Fruit fly (Drosophila melanogaster): ENCODE data around the gene Apc.
A peak's percentile ranks its signal among the peaks of the same experiment; 100 is the strongest.

Gene Apc

DNA sequence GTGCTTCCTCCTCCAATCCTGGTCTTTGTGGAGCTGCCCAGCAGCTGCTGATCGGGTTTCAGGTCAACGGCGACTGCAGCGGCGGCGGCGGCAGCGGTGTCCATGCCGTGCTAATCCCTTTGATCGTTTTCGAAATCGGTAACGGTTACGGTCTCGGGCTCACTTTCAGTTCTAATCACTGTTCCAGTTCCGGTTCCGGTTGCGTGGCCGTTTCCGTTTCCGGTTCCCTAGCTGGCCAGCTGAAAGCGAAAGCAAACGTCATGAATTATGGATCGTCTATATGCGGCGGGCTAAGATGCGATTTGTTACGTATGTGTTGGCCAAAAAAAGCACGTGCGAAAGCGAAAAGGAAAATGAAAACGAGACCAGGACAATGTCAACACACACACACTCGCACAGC lies 42.3 kb upstream of the Apc start:
- TF ChIP-seq CG8119 (GFP tag; IDR thresholded peaks at IDR 0.05) (no peak), fkh (GFP tag; optimal IDR thresholded peaks at IDR 0.05) (no peak), svp (GFP tag) (no peak), CG11902 (GFP tag; optimal IDR thresholded peaks at IDR 0.05) (no peak), CG6808 (GFP tag; optimal IDR thresholded peaks at IDR 0.05) (no peak), fd85E (GFP tag; optimal IDR thresholded peaks at IDR 0.05) (no peak), CG8319 (GFP tag; optimal IDR thresholded peaks at IDR 0.05) (no peak), CG11294 (GFP tag; IDR thresholded peaks at IDR 0.05) (no peak), CG10669 (GFP tag; optimal IDR thresholded peaks at IDR 0.05) (no peak), salr (GFP tag; optimal IDR thresholded peaks at IDR 0.05) (no peak), CG8632 (GFP tag; optimal IDR thresholded peaks at IDR 0.05) (no peak), Ets96B (tag; optimal IDR thresholded peaks at IDR 0.05) (no peak), CG6792 (GFP tag; optimal IDR thresholded peaks at IDR 0.05) (no peak), CG6163 (GFP tag; IDR thresholded peaks at IDR 0.05) (no peak), CG3919 (GFP tag; optimal IDR thresholded peaks at IDR 0.05) (no peak), Eip75B (GFP tag; optimal IDR thresholded peaks at IDR 0.05) (no peak), Sox15 (GFP tag; optimal IDR thresholded peaks at IDR 0.05) (no peak), CG15336 (GFP tag; IDR thresholded peaks at IDR 0.05) (no peak), fd59A (GFP tag; optimal IDR thresholded peaks at IDR 0.05) (no peak), topi (GFP tag; optimal IDR thresholded peaks at IDR 0.05) (no peak)

DNA sequence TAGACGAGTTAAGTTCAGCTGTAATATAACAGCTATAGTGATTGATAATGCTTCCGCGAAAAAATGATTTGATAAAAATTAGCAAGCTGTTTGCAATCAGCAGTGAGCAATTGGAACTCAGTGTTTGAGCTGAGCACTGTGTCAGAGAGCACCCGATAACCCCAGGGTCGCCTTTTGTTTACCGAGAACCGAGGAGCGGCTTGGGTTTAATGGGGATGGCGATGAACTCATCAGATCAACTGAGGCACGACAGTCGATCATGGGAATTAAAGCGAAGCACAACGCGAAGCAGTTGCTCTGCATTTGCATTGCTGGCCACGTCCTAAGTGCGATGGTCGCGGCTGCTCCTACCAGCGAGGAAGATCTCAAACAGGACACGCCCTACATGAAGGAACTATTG lies 38.9 kb upstream of the Apc start, which contains the start of gene Nepl21:
Gene Nepl21 (plus strand): TSS at position 260 of the 400 bp plus-strand sequence.
- TF ChIP-seq dac (GFP tag; optimal IDR thresholded peaks at IDR 0.05) (no peak), svp (GFP tag) (peak; percentile 100)

DNA sequence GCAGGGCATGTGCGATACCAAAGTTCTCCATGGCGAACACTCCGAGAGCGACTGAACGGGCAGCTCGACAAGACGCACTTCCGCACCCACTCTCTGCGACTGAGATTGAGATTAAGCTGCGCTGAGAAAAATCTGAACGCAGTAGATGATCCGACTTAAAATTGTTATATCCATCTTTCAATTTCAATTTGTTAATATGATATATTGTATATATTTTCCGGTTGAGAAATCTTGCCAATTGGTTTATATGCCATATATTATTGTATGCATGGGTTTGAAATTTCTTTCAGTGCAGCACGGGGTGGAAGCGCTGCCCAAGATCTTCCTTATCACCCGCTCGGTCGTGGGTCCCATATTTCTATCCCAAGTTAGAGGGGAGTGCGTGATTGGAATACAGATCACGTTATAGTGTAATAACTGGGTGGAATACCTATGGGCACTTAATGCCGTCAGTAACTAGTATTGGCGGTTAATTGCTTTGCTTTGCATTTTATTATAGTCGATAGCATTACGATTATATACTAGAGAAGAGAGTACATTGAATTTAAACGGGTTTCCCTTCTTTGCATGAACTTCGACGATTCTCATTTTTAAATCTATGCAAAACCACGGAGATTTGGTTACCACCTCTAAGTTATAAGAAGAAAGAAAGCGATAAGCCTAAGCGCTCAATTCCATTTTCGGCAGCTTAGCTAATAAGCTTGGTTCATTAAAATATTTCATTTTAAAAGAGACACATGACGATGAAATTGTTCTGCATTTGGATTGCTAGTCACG lies 35.7 kb upstream of the Apc start, which contains the start of the genes Nepl19 and Nepl20:
Gene Nepl19 (minus strand): TSS at position 57 of the 777 bp plus-strand sequence.
Gene Nepl20 (plus strand): TSS at position 727 of the 777 bp plus-strand sequence.
- TF ChIP-seq Sox102F (GFP tag; optimal IDR thresholded peaks at IDR 0.05) (peak; percentile 87), CG6854 (GFP tag; optimal IDR thresholded peaks at IDR 0.05) (no peak), CG1621 (tag; optimal IDR thresholded peaks at IDR 0.05) (peak; percentile 89), Lpt (GFP tag; optimal IDR thresholded peaks at IDR 0.05) (peak; percentile 79), vri (GFP tag; optimal IDR thresholded peaks at IDR 0.05) (peak; percentile 77), CG10669 (GFP tag; optimal IDR thresholded peaks at IDR 0.05) (peak; percentile 89), CG31627 (GFP tag; optimal IDR thresholded peaks at IDR 0.05) (peak; percentile 84), Hr39 (GFP tag; optimal IDR thresholded peaks at IDR 0.05) (peak; percentile 77), fd85E (GFP tag; optimal IDR thresholded peaks at IDR 0.05) (peak; percentile 56), esn (GFP tag; optimal IDR thresholded peaks at IDR 0.05) (peak; percentile 91), CG3032 (tag; optimal IDR thresholded peaks at IDR 0.05) (peak; percentile 86), Met (GFP tag; optimal IDR thresholded peaks at IDR 0.05) (peak; percentile 87), lz (GFP tag; optimal IDR thresholded peaks at IDR 0.05) (peak; percentile 86), Hr4 (GFP tag; optimal IDR thresholded peaks at IDR 0.05) (peak; percentile 91), Eip75B (GFP tag; optimal IDR thresholded peaks at IDR 0.05) (peak; percentile 88), OdsH (GFP tag; optimal IDR thresholded peaks at IDR 0.05) (peak; percentile 90), spab (GFP tag; optimal IDR thresholded peaks at IDR 0.05) (peak; percentile 85), fkh (GFP tag; optimal IDR thresholded peaks at IDR 0.05) (peak; percentile 29), Eip93F (GFP tag; optimal IDR thresholded peaks at IDR 0.05) (peak; percentile 68), svp (GFP tag) (peak; percentile 99), CG6808 (GFP tag; optimal IDR thresholded peaks at IDR 0.05) (peak; percentile 85), CG11294 (GFP tag; IDR thresholded peaks at IDR 0.05) (peak; percentile 85), CG6792 (GFP tag; optimal IDR thresholded peaks at IDR 0.05) (peak; percentile 89), Eip78C (GFP tag) (peak; percentile 96), Blimp-1 (GFP tag; optimal IDR thresholded peaks at IDR 0.05) (peak; percentile 36), pdm3 (GFP tag; optimal IDR thresholded peaks at IDR 0.05) (peak; percentile 92), Sox14 (GFP tag; optimal IDR thresholded peaks at IDR 0.05) (peak; percentile 86), Gug (GFP tag; IDR thresholded peaks at IDR 0.05) (peak; percentile 93), dsx (GFP tag; optimal IDR thresholded peaks at IDR 0.05; ENCODE audit: poor library complexity, severe bottlenecking) (peak; percentile 85), cyc (GFP tag; optimal IDR thresholded peaks at IDR 0.05) (peak; percentile 84), CG11762 (GFP tag; optimal IDR thresholded peaks at IDR 0.05; ENCODE audit: insufficient read depth) (peak; percentile 75), CG6276 (GFP tag; optimal IDR thresholded peaks at IDR 0.05) (peak; percentile 86), dac (GFP tag; optimal IDR thresholded peaks at IDR 0.05) (peak; percentile 65), CG6163 (GFP tag; IDR thresholded peaks at IDR 0.05) (peak; percentile 94), Ets96B (tag; optimal IDR thresholded peaks at IDR 0.05) (peak; percentile 89)
